Fruit fly (Drosophila melanogaster): ENCODE data around the gene CG17177.

CG17177 gene

DNA sequence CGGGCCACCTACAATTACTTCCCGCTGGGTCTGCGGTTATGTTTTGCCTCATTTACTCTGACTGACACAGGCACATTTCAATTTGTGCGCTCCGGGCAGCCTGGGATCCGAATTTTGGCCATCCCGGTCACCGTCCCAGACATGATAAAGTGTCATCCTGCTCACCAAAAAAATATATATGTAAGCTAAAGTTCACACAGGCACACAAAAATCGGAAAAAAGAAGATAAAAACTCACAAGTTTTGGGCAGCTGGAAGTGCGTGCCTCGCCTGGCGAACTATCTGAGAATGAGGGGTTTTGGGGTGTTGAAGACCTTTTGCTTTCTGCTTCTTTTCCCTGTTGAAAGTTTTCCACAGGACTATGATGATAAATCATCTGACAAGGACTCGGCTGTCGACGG, 15.2 kb downstream of the CG17177 start:
- no peak for TF ChIP-seq EcR (GFP tag; optimal IDR thresholded peaks at IDR 0.05)
- TF ChIP-seq psq (optimal IDR thresholded peaks at IDR 0.05), result no peak
- no peak for TF ChIP-seq usp (GFP tag; optimal IDR thresholded peaks at IDR 0.05)

DNA sequence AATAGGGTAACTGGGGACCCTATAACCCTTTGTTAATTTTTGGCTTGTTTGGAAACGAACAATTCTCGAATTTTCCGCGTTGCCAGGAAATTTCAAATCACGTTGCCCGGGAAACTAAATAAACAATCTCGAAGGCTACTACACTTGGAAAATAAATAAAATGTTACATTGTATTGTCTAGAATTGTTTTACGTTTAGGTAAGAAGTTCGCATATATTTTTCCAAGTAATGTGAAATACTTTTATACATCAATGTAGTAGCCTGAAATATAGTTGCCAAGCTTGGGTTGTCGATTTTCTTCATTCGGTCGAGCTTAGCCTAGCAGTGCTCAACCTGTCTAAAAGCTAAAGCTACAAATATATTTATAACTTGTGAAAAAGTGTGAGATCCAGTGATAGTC, 17.0 kb downstream of the CG17177 start, which contains the start of gene Dnaaf6:
Gene Dnaaf6 (plus strand): TSS at position 301 of the 400 bp plus-strand sequence.
- TF ChIP-seq CG8478 (optimal IDR thresholded peaks at IDR 0.05) (no peak), Dll (optimal IDR thresholded peaks at IDR 0.05) (no peak), pan (optimal IDR thresholded peaks at IDR 0.05) (no peak), usp (GFP tag; optimal IDR thresholded peaks at IDR 0.05) (no peak), EcR (GFP tag; optimal IDR thresholded peaks at IDR 0.05) (no peak), psq (optimal IDR thresholded peaks at IDR 0.05) (no peak)

- TF ChIP-seq pan (optimal IDR thresholded peaks at IDR 0.05), result no peak
- no peak for TF ChIP-seq usp (GFP tag; optimal IDR thresholded peaks at IDR 0.05)
- TF ChIP-seq psq (optimal IDR thresholded peaks at IDR 0.05), result no peak
- no peak for TF ChIP-seq Dll (optimal IDR thresholded peaks at IDR 0.05)
- no peak for TF ChIP-seq EcR (GFP tag; optimal IDR thresholded peaks at IDR 0.05)
- TF ChIP-seq CG8478 (optimal IDR thresholded peaks at IDR 0.05), result no peak
Measured at dm6 chr3L:14681504-14681903, 20.0 kb downstream of the CG17177 start.

dm6 chr3L:14678097-14678679, 23.3 kb downstream of the CG17177 start, which contains the start of gene CG4914:
Gene CG4914 (minus strand): TSS chr3L:14678147.
- TF ChIP-seq CG8478 (optimal IDR thresholded peaks at IDR 0.05) (no peak), Dll (optimal IDR thresholded peaks at IDR 0.05) (no peak), psq (optimal IDR thresholded peaks at IDR 0.05) (no peak), pan (optimal IDR thresholded peaks at IDR 0.05) (no peak), EcR (GFP tag; optimal IDR thresholded peaks at IDR 0.05) (no peak), usp (GFP tag; optimal IDR thresholded peaks at IDR 0.05) (no peak)

DNA sequence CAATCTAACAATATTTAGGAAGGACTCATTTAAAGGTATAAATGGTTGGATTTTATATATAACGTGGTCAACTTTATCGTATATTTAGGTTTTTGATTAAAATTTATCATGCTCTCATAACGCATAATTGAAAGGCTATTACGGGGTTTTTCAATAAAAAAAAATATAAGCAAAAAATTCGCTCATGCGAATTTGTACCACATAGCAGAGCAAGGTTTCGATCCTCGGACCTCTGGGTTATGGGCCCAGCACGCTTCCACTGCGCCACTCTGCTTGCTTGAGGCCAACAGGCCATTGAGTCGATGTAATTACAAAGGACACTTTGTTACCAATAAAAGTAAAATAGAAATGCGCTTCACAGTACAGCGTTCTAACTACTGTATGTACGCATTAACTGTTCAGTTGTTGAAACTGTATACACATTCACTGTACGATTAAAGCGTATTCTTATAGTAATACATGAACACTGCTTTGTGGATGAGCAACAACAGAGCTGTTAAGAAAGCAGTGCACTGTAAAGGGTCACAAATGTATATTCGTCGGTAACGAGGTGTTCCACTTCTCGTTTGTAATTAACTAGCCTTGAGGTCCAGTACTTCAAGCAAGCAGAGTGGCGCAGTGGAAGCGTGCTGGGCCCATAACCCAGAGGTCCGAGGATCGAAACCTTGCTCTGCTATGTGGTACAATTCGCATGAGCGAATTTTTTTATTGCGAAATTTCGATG, 27.6 kb downstream of the CG17177 start:
- no peak for TF ChIP-seq pan (optimal IDR thresholded peaks at IDR 0.05)

DNA sequence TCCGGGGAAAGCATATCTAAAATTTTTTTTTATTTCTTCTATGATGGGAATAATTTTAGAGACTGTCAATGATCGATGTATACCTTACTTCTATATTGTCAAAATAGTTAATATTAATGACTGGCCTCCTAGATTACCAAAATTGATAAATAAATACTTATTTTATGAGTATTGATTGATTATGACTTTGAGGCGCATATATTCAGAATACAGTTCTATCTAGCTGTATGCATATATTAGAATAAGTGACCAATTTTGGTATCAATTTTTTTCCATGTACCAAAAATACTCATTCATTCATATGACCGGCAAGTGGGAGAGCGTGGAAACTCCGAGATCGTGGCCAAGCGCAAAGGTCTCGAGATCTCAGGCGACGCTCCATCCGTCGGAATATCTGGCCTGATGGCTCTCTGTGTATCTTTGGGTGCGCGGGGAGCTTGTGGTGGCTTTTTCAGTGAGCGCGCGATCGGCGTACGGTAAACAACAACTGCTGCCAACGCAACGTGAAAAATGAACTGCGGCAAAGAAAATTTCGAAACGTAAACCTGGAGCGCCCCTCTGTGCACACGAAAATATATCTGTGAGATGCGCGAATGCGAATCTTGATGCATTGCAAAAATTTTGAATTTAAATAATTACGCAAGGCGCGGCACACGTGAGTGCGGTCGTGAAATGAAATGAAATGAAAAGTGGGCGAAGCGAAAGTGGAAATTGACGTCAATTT, 28.9 kb downstream of the CG17177 start, which contains the start of the genes CG43121 and ome:
Gene CG43121 (minus strand): TSS at position 51 of the 724 bp plus-strand sequence.
Gene ome (plus strand): TSS at position 453 of the 724 bp plus-strand sequence.
- TF ChIP-seq psq (optimal IDR thresholded peaks at IDR 0.05), result no peak
- no peak for TF ChIP-seq EcR (GFP tag; optimal IDR thresholded peaks at IDR 0.05)
- TF ChIP-seq CG8478 (optimal IDR thresholded peaks at IDR 0.05), result no peak
- no peak for TF ChIP-seq usp (GFP tag; optimal IDR thresholded peaks at IDR 0.05)
- TF ChIP-seq Dll (optimal IDR thresholded peaks at IDR 0.05), result no peak
- TF ChIP-seq pan (optimal IDR thresholded peaks at IDR 0.05), result no peak

- TF ChIP-seq Dll (optimal IDR thresholded peaks at IDR 0.05) (no peak), pan (optimal IDR thresholded peaks at IDR 0.05) (no peak), EcR (GFP tag; optimal IDR thresholded peaks at IDR 0.05) (peak in 1 of 2 experiments; percentile 13), usp (GFP tag; optimal IDR thresholded peaks at IDR 0.05) (no peak)
Measured at dm6 chr3L:14671546-14671945, 29.9 kb downstream of the CG17177 start.

DNA sequence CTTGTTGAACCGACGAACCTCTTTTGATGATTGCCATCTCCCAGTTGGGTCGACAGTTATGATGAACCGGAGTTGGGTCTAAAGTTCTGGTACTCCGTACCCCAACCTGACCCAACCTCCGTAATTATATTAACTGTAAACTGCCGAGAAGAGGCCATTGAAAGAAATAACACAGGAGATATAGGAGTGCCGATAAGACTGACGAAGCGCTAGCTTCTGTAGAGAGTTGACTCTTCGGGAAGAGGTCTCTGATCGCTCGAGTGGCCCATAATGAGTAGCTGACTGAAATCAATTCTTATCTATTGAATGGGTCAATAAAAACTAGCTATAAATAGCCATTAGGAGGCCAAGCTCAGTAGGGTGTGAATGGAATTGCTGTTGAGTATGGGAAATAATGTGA, 32.8 kb downstream of the CG17177 start:
- TF ChIP-seq psq (optimal IDR thresholded peaks at IDR 0.05) (no peak), usp (GFP tag; optimal IDR thresholded peaks at IDR 0.05) (no peak), CG8478 (optimal IDR thresholded peaks at IDR 0.05) (no peak), Dll (optimal IDR thresholded peaks at IDR 0.05) (no peak), EcR (GFP tag; optimal IDR thresholded peaks at IDR 0.05) (no peak), pan (optimal IDR thresholded peaks at IDR 0.05) (no peak)

- TF ChIP-seq EcR (GFP tag; optimal IDR thresholded peaks at IDR 0.05) (no peak), usp (GFP tag; optimal IDR thresholded peaks at IDR 0.05) (no peak), CG8478 (optimal IDR thresholded peaks at IDR 0.05) (no peak), Dll (optimal IDR thresholded peaks at IDR 0.05) (no peak)
Measured at dm6 chr3L:14665802-14666351, 35.6 kb downstream of the CG17177 start.

- no peak for TF ChIP-seq EcR (GFP tag; optimal IDR thresholded peaks at IDR 0.05)
Measured at dm6 chr3L:14664390-14664789, 37.1 kb downstream of the CG17177 start.

DNA sequence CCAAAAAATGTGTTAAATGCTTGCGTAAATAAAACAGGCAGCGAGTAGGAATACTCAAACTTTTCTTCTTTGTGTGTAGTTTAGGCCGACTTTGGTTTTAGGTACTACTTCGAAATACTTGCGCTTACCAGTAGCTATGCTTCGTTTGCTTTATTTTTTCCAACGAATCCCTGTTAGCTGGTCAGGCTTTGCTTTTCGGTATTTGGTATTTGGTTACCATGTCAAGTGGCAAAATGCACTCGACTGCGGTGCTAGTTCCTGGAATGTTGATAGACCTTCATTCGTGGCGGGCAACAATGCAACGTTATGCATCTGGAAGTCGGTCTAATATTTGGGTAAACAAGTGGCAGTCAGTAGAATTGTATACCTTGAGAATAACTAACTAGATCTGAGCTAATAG, 37.7 kb downstream of the CG17177 start:
- TF ChIP-seq CG8478 (optimal IDR thresholded peaks at IDR 0.05) (no peak), EcR (GFP tag; optimal IDR thresholded peaks at IDR 0.05) (no peak), pan (optimal IDR thresholded peaks at IDR 0.05) (no peak), psq (optimal IDR thresholded peaks at IDR 0.05) (no peak), Dll (optimal IDR thresholded peaks at IDR 0.05) (no peak), usp (GFP tag; optimal IDR thresholded peaks at IDR 0.05) (no peak)

DNA sequence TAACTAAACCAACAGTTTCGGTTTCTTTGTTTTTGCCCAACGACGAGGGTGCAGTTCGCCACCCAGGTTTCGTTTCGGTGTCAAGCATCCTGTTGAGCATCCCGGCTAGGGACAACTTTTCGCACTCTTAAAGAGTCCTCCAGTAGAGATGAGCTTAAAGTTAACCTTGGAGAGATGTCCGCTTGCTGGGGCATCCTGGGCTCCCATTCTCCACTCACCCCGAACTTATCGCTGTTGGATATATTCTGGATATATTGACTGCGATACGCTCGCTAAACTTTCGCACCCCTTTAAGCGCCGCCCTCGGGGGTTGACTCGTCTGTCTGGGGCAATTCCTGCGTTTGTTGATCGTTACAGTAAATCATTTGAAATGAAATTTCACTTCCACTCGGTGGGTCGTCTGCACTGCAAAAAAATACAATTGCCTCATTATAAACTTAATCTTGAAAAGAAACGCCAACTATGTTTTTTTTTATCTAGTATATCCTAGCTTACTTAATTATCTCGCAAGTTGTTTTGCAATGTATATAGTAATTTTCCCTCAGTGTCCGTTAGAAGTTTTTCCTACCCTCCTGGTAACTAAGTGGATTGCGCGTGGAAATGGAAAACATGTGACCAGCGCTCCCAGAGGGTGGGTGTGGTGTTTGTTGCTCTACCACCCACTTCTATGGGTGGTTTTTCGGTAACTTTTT, 39.8 kb downstream of the CG17177 start:
- no peak for TF ChIP-seq EcR (GFP tag; optimal IDR thresholded peaks at IDR 0.05)
- TF ChIP-seq pan (optimal IDR thresholded peaks at IDR 0.05), result no peak
- TF ChIP-seq CG8478 (optimal IDR thresholded peaks at IDR 0.05), result no peak
- no peak for TF ChIP-seq Dll (optimal IDR thresholded peaks at IDR 0.05)
- no peak for TF ChIP-seq psq (optimal IDR thresholded peaks at IDR 0.05)
- TF ChIP-seq usp (GFP tag; optimal IDR thresholded peaks at IDR 0.05), result no peak

All from whole organism.